Fruit fly (Drosophila melanogaster) whole organism, embryonic: ENCODE measurements around the gene Ced-12.

ENCODE experiments used
- Asciz ChIP-seq: fragments of 200-800 bp; sonication (Bioruptor generic); optimal IDR thresholded peaks from 2 replicates; lab custom pipeline; 2017; ENCODE audit warnings: missing biosample characterization, mild to moderate bottlenecking, missing genetic modification characterization, missing genetic modification reagents
- BtbVII ChIP-seq: fragments of 200-800 bp; sonication (Bioruptor generic); optimal IDR thresholded peaks from 3 replicates; lab custom pipeline; 2017; ENCODE audit warnings: missing biosample characterization, mild to moderate bottlenecking, missing genetic modification characterization
- CG12769 ChIP-seq: fragments of 200-800 bp; sonication (Bioruptor generic); optimal IDR thresholded peaks from 2 replicates; lab custom pipeline; 2019; ENCODE audit warnings: missing biosample characterization, mild to moderate bottlenecking, missing genetic modification characterization, moderate library complexity
- CG13287 ChIP-seq: fragments of 200-800 bp; sonication (Bioruptor generic); IDR thresholded peaks from 2 replicates; pipeline ENCODE4 v1.3.6; 2022; ENCODE audit warnings: missing biosample characterization, missing genetic modification characterization; ENCODE audit not compliant: partially characterized antibody
- CG15696 ChIP-seq: fragments of 200-800 bp; sonication (Bioruptor generic); optimal IDR thresholded peaks from 2 replicates; lab custom pipeline; 2019; ENCODE audit warnings: missing biosample characterization, mild to moderate bottlenecking, missing genetic modification characterization, moderate library complexity
- CG18262 ChIP-seq: fragments of 200-800 bp; optimal IDR thresholded peaks from 3 replicates; lab custom pipeline; 2019; ENCODE audit warnings: missing biosample characterization, mild to moderate bottlenecking, missing genetic modification characterization, moderate library complexity
- CG2120 ChIP-seq: fragments of 200-800 bp; sonication (Bioruptor generic); optimal IDR thresholded peaks from 3 replicates; lab custom pipeline; 2016; ENCODE audit warnings: missing biosample characterization, missing genetic modification characterization
- CG2129 ChIP-seq: fragments of 200-800 bp; sonication (Bioruptor generic); IDR thresholded peaks from 2 replicates; pipeline ENCODE4 v1.3.6; 2022; ENCODE audit warnings: missing biosample characterization, missing genetic modification characterization; ENCODE audit not compliant: partially characterized antibody
- CG32767 ChIP-seq: fragments of 200-800 bp; sonication (Bioruptor generic); IDR thresholded peaks from 2 replicates; pipeline ENCODE4 v1.3.6; 2022; ENCODE audit warnings: missing biosample characterization, missing genetic modification characterization
- CG34376 ChIP-seq: fragments of 200-800 bp; sonication (Bioruptor generic); optimal IDR thresholded peaks from 2 replicates; lab custom pipeline; 2018; ENCODE audit warnings: missing biosample characterization, mild to moderate bottlenecking, missing genetic modification characterization
- CG4282 ChIP-seq: fragments of 200-800 bp; sonication (Bioruptor generic); optimal IDR thresholded peaks from 2 replicates; lab custom pipeline; 2016; ENCODE audit warnings: missing biosample characterization, missing genetic modification characterization
- CG5245 ChIP-seq: fragments of 200-800 bp; sonication (Bioruptor generic); optimal IDR thresholded peaks from 3 replicates; lab custom pipeline; 2016; ENCODE audit warnings: missing biosample characterization, missing genetic modification characterization
- CG6854 ChIP-seq: fragments of 200-800 bp; sonication (Bioruptor generic); optimal IDR thresholded peaks from 3 replicates; lab custom pipeline; 2017; ENCODE audit warnings: missing biosample characterization, mild to moderate bottlenecking, missing genetic modification characterization
- CG7839 ChIP-seq: fragments of 200-800 bp; sonication (Bioruptor generic); optimal IDR thresholded peaks from 3 replicates; lab custom pipeline; 2018; ENCODE audit warnings: missing biosample characterization, mild to moderate bottlenecking, missing genetic modification characterization, moderate library complexity
- CG7987 ChIP-seq: fragments of 200-800 bp; sonication (Bioruptor generic); optimal IDR thresholded peaks from 2 replicates; lab custom pipeline; 2018; ENCODE audit warnings: missing biosample characterization, mild to moderate bottlenecking, missing genetic modification characterization, moderate library complexity
- CG9727 ChIP-seq: fragments of 200-800 bp; sonication (Bioruptor generic); optimal IDR thresholded peaks from 3 replicates; lab custom pipeline; 2017; ENCODE audit warnings: missing biosample characterization, mild to moderate bottlenecking, missing genetic modification characterization
- CTCF ChIP-seq: fragments of 200-800 bp; sonication (Bioruptor generic); optimal IDR thresholded peaks from 2 replicates; lab custom pipeline; 2017; ENCODE audit warnings: missing biosample characterization, mild to moderate bottlenecking, missing genetic modification characterization, moderate library complexity
- D ChIP-seq, 2 experiments: fragments of 200-800 bp in 1 of 2; fragments of >200 bp in 1 of 2; sonication (Bioruptor generic) in 1 of 2; optimal IDR thresholded peaks; 2 replicates in 1 of 2; 3 replicates in 1 of 2; lab custom pipeline; 2017; ENCODE audit warnings: mild to moderate bottlenecking in 1 of 2, missing biosample characterization in 1 of 2, missing genetic modification characterization in 1 of 2, missing genetic modification reagents in 1 of 2
- Dbx ChIP-seq: fragments of 200-800 bp; sonication (Bioruptor generic); IDR thresholded peaks from 3 replicates; pipeline ENCODE4 v1.3.6; 2022; ENCODE audit warnings: missing biosample characterization, missing genetic modification characterization
- Dip3 ChIP-seq: fragments of 200-800 bp; sonication (Bioruptor generic); optimal IDR thresholded peaks from 3 replicates; lab custom pipeline; 2016; ENCODE audit warnings: missing biosample characterization, missing genetic modification characterization
- Dll ChIP-seq: fragments of 200-800 bp; sonication (Bioruptor generic); IDR thresholded peaks from 4 replicates; pipeline ENCODE4 v1.3.6; 2022; ENCODE audit warnings: missing biosample characterization, missing genetic modification characterization; ENCODE audit not compliant: partially characterized antibody
- Ets65A ChIP-seq: fragments of 200-800 bp; sonication (Bioruptor generic); peaks from one replicate; lab custom pipeline; 2016; ENCODE audit warnings: missing biosample characterization, missing genetic modification characterization
- Hmr ChIP-seq: fragments of 200-800 bp; sonication (Bioruptor generic); optimal IDR thresholded peaks from 3 replicates; lab custom pipeline; 2017; ENCODE audit warnings: mild to moderate bottlenecking, missing biosample characterization, missing genetic modification reagents, missing genetic modification characterization
- NFAT ChIP-seq: fragments of 200-800 bp; sonication (Bioruptor generic); IDR thresholded peaks from 2 replicates; pipeline ENCODE4 v1.3.6; 2022; ENCODE audit warnings: missing biosample characterization, missing genetic modification characterization
- Nf-YA ChIP-seq: fragments of 200-800 bp; sonication (Bioruptor generic); IDR thresholded peaks from 2 replicates; pipeline ENCODE4 v1.3.6; 2022; ENCODE audit warnings: missing biosample characterization, missing genetic modification characterization
- Nf-YC ChIP-seq: fragments of 200-800 bp; optimal IDR thresholded peaks from 3 replicates; lab custom pipeline; 2019; ENCODE audit warnings: missing biosample characterization, mild to moderate bottlenecking, missing genetic modification characterization, moderate library complexity
- Oaz ChIP-seq: fragments of 200-800 bp; sonication (Bioruptor generic); IDR thresholded peaks from 2 replicates; pipeline ENCODE4 v1.3.6; 2022; ENCODE audit warnings: missing biosample characterization, missing genetic modification characterization
- Ravus ChIP-seq: fragments of 200-800 bp; sonication (Bioruptor generic); IDR thresholded peaks from 2 replicates; pipeline ENCODE4 v1.3.6; 2022; ENCODE audit warnings: missing biosample characterization, missing genetic modification characterization
- Rx ChIP-seq: fragments of 200-800 bp; sonication (Bioruptor generic); IDR thresholded peaks from 2 replicates; pipeline ENCODE4 v1.3.6; 2022; ENCODE audit warnings: missing biosample characterization, missing genetic modification characterization
- Scr ChIP-seq: fragments of 200-800 bp; sonication (Bioruptor generic); IDR thresholded peaks from 2 replicates; pipeline ENCODE4 v1.3.6; 2022; ENCODE audit warnings: missing biosample characterization, missing genetic modification characterization; ENCODE audit not compliant: partially characterized antibody
- Xrp1 ChIP-seq: fragments of 200-800 bp; sonication (Bioruptor generic); IDR thresholded peaks from 2 replicates; pipeline ENCODE4 v1.3.6; 2022; ENCODE audit warnings: missing biosample characterization, missing genetic modification characterization
- ap ChIP-seq: fragments of 200-800 bp; sonication (Bioruptor generic); IDR thresholded peaks from 2 replicates; pipeline ENCODE4 v1.3.6; 2022; ENCODE audit warnings: missing biosample characterization, missing genetic modification characterization
- ash1 ChIP-seq: fragments of 200-800 bp; sonication (Bioruptor generic); optimal IDR thresholded peaks from 2 replicates; lab custom pipeline; 2018; ENCODE audit warnings: missing biosample characterization, mild to moderate bottlenecking, missing genetic modification characterization
- chinmo ChIP-seq: fragments of 200-800 bp; sonication (Bioruptor generic); IDR thresholded peaks from 4 replicates; pipeline ENCODE4 v1.3.6; 2022; ENCODE audit warnings: missing biosample characterization, missing genetic modification characterization; ENCODE audit not compliant: partially characterized antibody
- dati ChIP-seq: fragments of 200-800 bp; sonication (Bioruptor generic); IDR thresholded peaks from 2 replicates; pipeline ENCODE4 v1.3.6; 2022; ENCODE audit warnings: missing biosample characterization, missing genetic modification characterization
- dimm ChIP-seq: fragments of 200-800 bp; sonication (Bioruptor generic); IDR thresholded peaks from 2 replicates; pipeline ENCODE4 v1.3.6; 2022; ENCODE audit warnings: missing biosample characterization, missing genetic modification characterization
- dysf ChIP-seq: fragments of 200-800 bp; sonication (Bioruptor generic); IDR thresholded peaks from 3 replicates; pipeline ENCODE4 v1.3.6; 2022; ENCODE audit warnings: missing biosample characterization, missing genetic modification characterization
- exex ChIP-seq: fragments of 200-800 bp; sonication (Bioruptor generic); optimal IDR thresholded peaks from 4 replicates; lab custom pipeline; 2018; ENCODE audit warnings: missing biosample characterization, mild to moderate bottlenecking, missing genetic modification characterization, moderate library complexity
- fd102C ChIP-seq: fragments of 200-800 bp; sonication (Bioruptor generic); optimal IDR thresholded peaks from 2 replicates; lab custom pipeline; 2018; ENCODE audit warnings: missing biosample characterization, mild to moderate bottlenecking, missing genetic modification characterization, moderate library complexity
- gcm ChIP-seq: fragments of 200-800 bp; sonication (Bioruptor generic); optimal IDR thresholded peaks from 2 replicates; lab custom pipeline; 2019; ENCODE audit warnings: missing biosample characterization, mild to moderate bottlenecking, missing genetic modification characterization, moderate library complexity
- gcm2 ChIP-seq: fragments of 200-800 bp; sonication (Bioruptor generic); optimal IDR thresholded peaks from 2 replicates; lab custom pipeline; 2016; ENCODE audit warnings: missing biosample characterization, missing genetic modification characterization
- kah ChIP-seq: fragments of 200-800 bp; sonication (Bioruptor generic); optimal IDR thresholded peaks from 2 replicates; lab custom pipeline; 2018; ENCODE audit warnings: missing biosample characterization, mild to moderate bottlenecking, missing genetic modification characterization
- onecut ChIP-seq: fragments of 200-800 bp; sonication (Bioruptor generic); IDR thresholded peaks from 2 replicates; pipeline ENCODE4 v1.3.6; 2022; ENCODE audit warnings: missing biosample characterization, missing genetic modification characterization
- peb ChIP-seq: fragments of 200-800 bp; sonication (Bioruptor generic); IDR thresholded peaks from 2 replicates; pipeline ENCODE4 v1.3.6; 2022; ENCODE audit warnings: missing biosample characterization, missing genetic modification characterization
- run ChIP-seq: fragments of 200-800 bp; sonication (Bioruptor generic); optimal IDR thresholded peaks from 3 replicates; lab custom pipeline; 2018; ENCODE audit warnings: missing biosample characterization, mild to moderate bottlenecking, missing genetic modification characterization
- seq ChIP-seq: fragments of 200-800 bp; sonication (Bioruptor generic); IDR thresholded peaks from 2 replicates; pipeline ENCODE4 v1.3.6; 2022; ENCODE audit warnings: missing biosample characterization, missing genetic modification characterization
- slp2 ChIP-seq: fragments of 200-800 bp; sonication (Bioruptor generic); optimal IDR thresholded peaks from 2 replicates; lab custom pipeline; 2016; ENCODE audit warnings: missing biosample characterization, missing genetic modification characterization
- unc-4 ChIP-seq: fragments of 200-800 bp; sonication (Bioruptor generic); IDR thresholded peaks from 2 replicates; pipeline ENCODE4 v1.3.6; 2022; ENCODE audit warnings: missing biosample characterization, missing genetic modification characterization; ENCODE audit not compliant: partially characterized antibody
- z ChIP-seq: fragments of 200-800 bp; sonication (Bioruptor generic); IDR thresholded peaks from 3 replicates; pipeline ENCODE4 v1.3.6; 2022; ENCODE audit warnings: missing biosample characterization, missing genetic modification characterization
- zen ChIP-seq: fragments of 200-800 bp; sonication (Bioruptor generic); optimal IDR thresholded peaks from 3 replicates; lab custom pipeline; 2018; ENCODE audit warnings: missing biosample characterization, mild to moderate bottlenecking, missing genetic modification characterization, moderate library complexity
- zfh2 ChIP-seq: fragments of 200-800 bp; sonication (Bioruptor generic); optimal IDR thresholded peaks from 2 replicates; lab custom pipeline; 2016; ENCODE audit warnings: missing biosample characterization, missing genetic modification characterization

The Ced-12 gene

DNA sequence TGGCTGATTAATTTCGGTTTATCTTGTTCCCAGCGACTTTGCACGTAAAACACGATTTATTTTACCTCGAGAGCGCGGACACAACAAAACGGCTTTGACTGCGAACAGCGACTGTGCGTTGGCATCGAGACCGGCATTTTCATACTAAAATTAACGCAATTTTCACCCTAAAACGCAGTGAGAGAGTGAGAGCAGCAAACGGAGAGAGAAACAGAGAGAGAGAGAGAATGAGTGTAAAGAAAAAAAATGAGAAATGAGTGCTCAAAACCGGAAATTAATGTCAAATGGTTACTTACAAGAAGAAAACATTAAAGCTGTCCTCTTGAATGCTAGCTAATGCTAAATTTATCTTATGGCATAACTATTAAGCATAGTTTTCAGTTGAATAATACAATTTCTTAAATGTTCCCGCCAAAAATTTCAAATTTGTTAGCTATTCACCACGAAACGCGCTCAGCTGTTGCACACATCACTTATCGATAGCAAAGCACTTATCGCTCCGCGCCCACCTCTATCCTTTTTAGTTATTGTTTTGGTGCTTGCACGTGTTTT is 41.7 kb upstream of the Ced-12 start, which contains the start of the genes JhI-21, RpL7-like and CG34164 (continued):
- TF ChIP-seq Scr (GFP tag; lab: Robert Waterston, UW) (peak; percentile 66), onecut (no peak), Hmr (GFP tag; lab: Kevin White, UChicago) (no peak), NFAT (no peak), Dbx (GFP tag; lab: Robert Waterston, UW) (no peak), run (tag; lab: Kevin White, UChicago) (no peak), z (GFP tag; lab: Robert Waterston, UW) (peak; percentile 73; the same call in 2 of the 3 replicates), seq (peak; percentile 31; the same call in 1 of the 2 replicates), dati (GFP tag; lab: Robert Waterston, UW) (no peak), CG2129 (GFP tag; lab: Robert Waterston, UW) (no peak), CG4282 (GFP tag; lab: Kevin White, UChicago) (no peak), CTCF (GFP tag; lab: Kevin White, UChicago) (no peak), CG15696 (tag; lab: Kevin White, UChicago) (no peak), CG18262 (tag; lab: Kevin White, UChicago) (peak; percentile 21), CG2120 (GFP tag; lab: Kevin White, UChicago) (no peak), BtbVII (GFP tag; lab: Kevin White, UChicago) (no peak), ash1 (GFP tag; lab: Kevin White, UChicago) (no peak), CG5245 (GFP tag; lab: Kevin White, UChicago) (no peak), Xrp1 (GFP tag; lab: Robert Waterston, UW) (no peak), CG9727 (GFP tag; lab: Kevin White, UChicago) (no peak), CG7987 (GFP tag; lab: Kevin White, UChicago) (no peak), Ravus (GFP tag; lab: Robert Waterston, UW) (no peak), CG6854 (GFP tag; lab: Kevin White, UChicago) (peak; percentile 30), Rx (no peak), zfh2 (GFP tag; lab: Kevin White, UChicago) (no peak), zen (peak; percentile 8), exex (no peak), kah (no peak), Dll (GFP tag; lab: Robert Waterston, UW) (peak; percentile 76; the same call in 3 of the 4 replicates), fd102C (no peak), Dip3 (GFP tag; lab: Kevin White, UChicago) (no peak), chinmo (GFP tag; lab: Robert Waterston, UW) (peak; percentile 88; the same call in 2 of the 4 replicates), Nf-YC (peak; percentile 11), CG13287 (GFP tag; lab: Robert Waterston, UW) (peak; percentile 77), Nf-YA (no peak), slp2 (GFP tag; lab: Kevin White, UChicago) (no peak), CG34376 (GFP tag; lab: Kevin White, UChicago) (peak; percentile 30), CG7839 (tag; lab: Kevin White, UChicago) (no peak), Oaz (GFP tag; lab: Robert Waterston, UW) (no peak), dysf (GFP tag; lab: Robert Waterston, UW) (no peak), gcm (GFP tag; lab: Kevin White, UChicago) (peak; percentile 24), ap (GFP tag; lab: Robert Waterston, UW) (no peak), Asciz (no peak), CG12769 (no peak), dimm (GFP tag; lab: Robert Waterston, UW) (no peak), D (optimal IDR thresholded peaks at IDR 0.05; lab: Kevin White, UChicago) (no peak), D (GFP tag; optimal IDR thresholded peaks at IDR 0.05; lab: Kevin White, UChicago) (no peak), unc-4 (peak; percentile 73; the same call in 1 of the 2 replicates), gcm2 (GFP tag; lab: Kevin White, UChicago) (no peak), peb (GFP tag; lab: Robert Waterston, UW) (no peak), CG32767 (GFP tag; lab: Robert Waterston, UW) (no peak), Ets65A (GFP tag; lab: Kevin White, UChicago) (no peak)
